Worm (Caenorhabditis elegans) whole organism, L2 larva: ENCODE measurements around the gene sra-38.

Experiments
- crh-2 ChIP-seq: sonication (generic microtip); optimal IDR thresholded peaks from 2 replicates; lab custom pipeline; 2017; ENCODE audit warnings: missing biosample characterization, missing genetic modification characterization
- egl-27 ChIP-seq: sonication (generic microtip); optimal IDR thresholded peaks from 3 replicates; lab custom pipeline; 2017; ENCODE audit warnings: missing biosample characterization, missing genetic modification reagents, missing genetic modification characterization
- lsy-2 ChIP-seq, 2 experiments: fragments of 150-350 bp in 1 of 2; sonication (generic microtip) in 1 of 2; optimal IDR thresholded peaks; 2 replicates each; lab custom pipeline; 2014 to 2017; ENCODE audit warnings: missing biosample characterization in 2 of 2, missing genetic modification characterization in 2 of 2
- nhr-11 ChIP-seq: fragments of 150-350 bp; optimal IDR thresholded peaks from 2 replicates; lab custom pipeline; 2014; ENCODE audit warnings: missing biosample characterization, missing genetic modification characterization
- nhr-12 ChIP-seq: fragments of 150-350 bp; optimal IDR thresholded peaks from 2 replicates; lab custom pipeline; 2014; ENCODE audit warnings: missing biosample characterization, missing genetic modification characterization
- nhr-237 ChIP-seq: fragments of 150-350 bp; optimal IDR thresholded peaks from 2 replicates; lab custom pipeline; 2014; ENCODE audit warnings: missing biosample characterization, missing genetic modification characterization
- nhr-77 ChIP-seq: fragments of 150-350 bp; optimal IDR thresholded peaks from 2 replicates; lab custom pipeline; 2014; ENCODE audit warnings: missing biosample characterization, missing genetic modification characterization
- skn-1 ChIP-seq: sonication (generic microtip); optimal IDR thresholded peaks from 2 replicates; lab custom pipeline; 2017; ENCODE audit warnings: missing biosample characterization, missing genetic modification characterization
- ztf-4 ChIP-seq: fragments of 150-350 bp; optimal IDR thresholded peaks from 2 replicates; lab custom pipeline; 2014; ENCODE audit warnings: missing biosample characterization, missing genetic modification characterization

DNA sequence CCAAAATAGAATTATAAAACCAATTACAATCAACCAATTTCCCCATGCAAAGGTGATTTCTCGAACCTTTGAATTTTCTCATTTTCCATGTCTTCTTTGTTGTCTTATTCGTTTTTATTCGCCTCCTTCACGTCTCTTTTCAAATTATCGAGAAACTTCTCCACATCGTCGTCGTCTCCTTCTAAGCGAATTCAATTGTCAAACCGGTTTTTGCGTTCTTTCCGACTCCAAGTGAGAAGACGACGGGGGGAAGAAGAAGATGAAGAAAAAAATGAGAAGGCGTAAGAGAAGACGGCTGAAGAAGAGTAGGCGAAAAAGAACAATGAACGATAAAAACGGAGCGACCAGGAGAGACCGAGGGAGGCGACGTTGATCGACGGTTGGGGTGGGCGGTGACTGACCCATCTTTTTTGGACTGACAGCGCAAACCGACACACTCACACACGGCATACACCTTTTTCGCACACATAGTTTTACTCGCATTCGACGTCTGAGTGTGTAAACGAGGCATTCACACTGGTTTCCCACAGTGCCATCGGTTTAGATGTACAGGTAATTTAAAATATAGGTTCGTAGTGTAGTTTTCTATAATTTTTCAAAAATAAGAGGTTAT is 20.5 kb upstream of the sra-38 start:
- TF ChIP-seq egl-27 (tag; lab: Kevin White, UChicago) (peak; percentile 83), skn-1 (tag; lab: Kevin White, UChicago) (no peak), nhr-237 (tag; lab: Kevin White, UChicago) (no peak), nhr-77 (tag; lab: Kevin White, UChicago) (no peak), lsy-2 (tag; optimal IDR thresholded peaks at IDR 0.05; lab: Kevin White, UChicago) (peak in 1 of 2 experiments; percentile 38), nhr-12 (tag; lab: Kevin White, UChicago) (no peak), nhr-11 (tag; lab: Kevin White, UChicago) (no peak), ztf-4 (tag; lab: Kevin White, UChicago) (peak; percentile 10), crh-2 (peak; percentile 74)
